Fruit fly (Drosophila melanogaster): ENCODE results near the gene nudC.

- no peak for TF ChIP-seq psq (optimal IDR thresholded peaks at IDR 0.05)
- no peak for TF ChIP-seq EcR (GFP tag; optimal IDR thresholded peaks at IDR 0.05)
- TF ChIP-seq Dll (optimal IDR thresholded peaks at IDR 0.05) = no peak
- TF ChIP-seq usp (GFP tag; optimal IDR thresholded peaks at IDR 0.05) = no peak
Observed at dm6 chr3L:16825195-16825594, 20.4 kb downstream of the nudC start.

Data from whole organism.